Fruit fly (Drosophila melanogaster): ENCODE results near the gene tna.

tna gene

dm6 chr3L:10827348-10827747 is 8.0 kb upstream of the tna start (continued):
- TF ChIP-seq CG3163 (GFP tag; optimal IDR thresholded peaks at IDR 0.05) = no peak
- no peak for TF ChIP-seq CG2202 (tag; optimal IDR thresholded peaks at IDR 0.05)
- no peak for TF ChIP-seq CG18764 (GFP tag; optimal IDR thresholded peaks at IDR 0.05)
- no peak for TF ChIP-seq CG6791 (GFP tag; IDR thresholded peaks at IDR 0.05; ENCODE audit: partially characterized antibody)
- TF ChIP-seq MESR4 (GFP tag; optimal IDR thresholded peaks at IDR 0.05) = no peak
- peak; percentile 21 for TF ChIP-seq Xbp1 (GFP tag; optimal IDR thresholded peaks at IDR 0.05)
- no peak for TF ChIP-seq gro (GFP tag; optimal IDR thresholded peaks at IDR 0.05)
- TF ChIP-seq crol (GFP tag; IDR thresholded peaks at IDR 0.05) = no peak
- TF ChIP-seq Hey (tag; optimal IDR thresholded peaks at IDR 0.05) = no peak
- no peak for TF ChIP-seq Hsf (GFP tag; optimal IDR thresholded peaks at IDR 0.05)
- TF ChIP-seq klu (GFP tag; IDR thresholded peaks at IDR 0.05) = no peak
- TF ChIP-seq Mrtf (GFP tag; IDR thresholded peaks at IDR 0.05) = no peak
- TF ChIP-seq salm (tag; optimal IDR thresholded peaks at IDR 0.05) = no peak
- TF ChIP-seq Atf-2 (GFP tag; optimal IDR thresholded peaks at IDR 0.05) = no peak
- TF ChIP-seq Ets65A (GFP tag) = no peak
- TF ChIP-seq CG8924 (tag; optimal IDR thresholded peaks at IDR 0.05) = peak; percentile 38
- TF ChIP-seq pfk (GFP tag; optimal IDR thresholded peaks at IDR 0.05) = no peak
- TF ChIP-seq HLHmδ (GFP tag; optimal IDR thresholded peaks at IDR 0.05) = no peak
- no peak for TF ChIP-seq tap (tag; optimal IDR thresholded peaks at IDR 0.05)
- no peak for TF ChIP-seq CG31388 (GFP tag; optimal IDR thresholded peaks at IDR 0.05)
- TF ChIP-seq Abd-B (GFP tag; optimal IDR thresholded peaks at IDR 0.05) = no peak
- no peak for TF ChIP-seq CG2889 (GFP tag; IDR thresholded peaks at IDR 0.05)
- no peak for TF ChIP-seq CG12236 (GFP tag; optimal IDR thresholded peaks at IDR 0.05)
- TF ChIP-seq Spps (tag; optimal IDR thresholded peaks at IDR 0.05) = no peak
- TF ChIP-seq CG11560 (tag; IDR thresholded peaks at IDR 0.05) = no peak
- no peak for TF ChIP-seq mld (GFP tag; IDR thresholded peaks at IDR 0.05; ENCODE audit: partially characterized antibody)
- no peak for TF ChIP-seq mam (GFP tag; optimal IDR thresholded peaks at IDR 0.05)
- TF ChIP-seq Hand (GFP tag; optimal IDR thresholded peaks at IDR 0.05) = peak; percentile 59
- no peak for TF ChIP-seq dmrt11E (tag; optimal IDR thresholded peaks at IDR 0.05)
- TF ChIP-seq CG5180 (GFP tag; optimal IDR thresholded peaks at IDR 0.05) = peak; percentile 21
- TF ChIP-seq Dp (GFP tag; optimal IDR thresholded peaks at IDR 0.05) = no peak
- no peak for TF ChIP-seq nerfin-2 (GFP tag; IDR thresholded peaks at IDR 0.05; ENCODE audit: partially characterized antibody)
- TF ChIP-seq croc (GFP tag; conservative IDR thresholded peaks at IDR 0.05) = no peak
- no peak for TF ChIP-seq mirr (GFP tag; optimal IDR thresholded peaks at IDR 0.05)
- TF ChIP-seq ewg (GFP tag; optimal IDR thresholded peaks at IDR 0.05) = no peak
- no peak for TF ChIP-seq Six4 (GFP tag; optimal IDR thresholded peaks at IDR 0.05)
- TF ChIP-seq Fer2 (tag; optimal IDR thresholded peaks at IDR 0.05) = no peak
- no peak for TF ChIP-seq D19B (GFP tag; optimal IDR thresholded peaks at IDR 0.05)
- TF ChIP-seq Kr (GFP tag; optimal IDR thresholded peaks at IDR 0.05) = no peak
- TF ChIP-seq CG31224 (GFP tag; IDR thresholded peaks at IDR 0.05) = no peak
- TF ChIP-seq seq (GFP tag; IDR thresholded peaks at IDR 0.05) = no peak
- TF ChIP-seq NFAT (GFP tag; IDR thresholded peaks at IDR 0.05) = no peak
- no peak for TF ChIP-seq CG7963 (GFP tag; IDR thresholded peaks at IDR 0.05; ENCODE audit: partially characterized antibody)
- no peak for TF ChIP-seq Gug (GFP tag; IDR thresholded peaks at IDR 0.05)
- peak; percentile 36; the same call in 2 of the 3 replicates for TF ChIP-seq dysf (GFP tag; IDR thresholded peaks at IDR 0.05)
- peak; percentile 58 for TF ChIP-seq CG3281 (GFP tag; optimal IDR thresholded peaks at IDR 0.05)
- no peak for TF ChIP-seq Camta (GFP tag; optimal IDR thresholded peaks at IDR 0.05)
- TF ChIP-seq ara (GFP tag; IDR thresholded peaks at IDR 0.05) = no peak
- no peak for TF ChIP-seq CG9876 (GFP tag; optimal IDR thresholded peaks at IDR 0.05)
- TF ChIP-seq C15 (GFP tag; IDR thresholded peaks at IDR 0.05) = no peak
- TF ChIP-seq CG6683 (GFP tag; optimal IDR thresholded peaks at IDR 0.05) = no peak
- no peak for TF ChIP-seq CG7745 (tag; optimal IDR thresholded peaks at IDR 0.05)

Measured in whole organism, embryonic.